Fruit fly (Drosophila melanogaster): ENCODE data around the gene CG3726.

CG3726 gene

DNA sequence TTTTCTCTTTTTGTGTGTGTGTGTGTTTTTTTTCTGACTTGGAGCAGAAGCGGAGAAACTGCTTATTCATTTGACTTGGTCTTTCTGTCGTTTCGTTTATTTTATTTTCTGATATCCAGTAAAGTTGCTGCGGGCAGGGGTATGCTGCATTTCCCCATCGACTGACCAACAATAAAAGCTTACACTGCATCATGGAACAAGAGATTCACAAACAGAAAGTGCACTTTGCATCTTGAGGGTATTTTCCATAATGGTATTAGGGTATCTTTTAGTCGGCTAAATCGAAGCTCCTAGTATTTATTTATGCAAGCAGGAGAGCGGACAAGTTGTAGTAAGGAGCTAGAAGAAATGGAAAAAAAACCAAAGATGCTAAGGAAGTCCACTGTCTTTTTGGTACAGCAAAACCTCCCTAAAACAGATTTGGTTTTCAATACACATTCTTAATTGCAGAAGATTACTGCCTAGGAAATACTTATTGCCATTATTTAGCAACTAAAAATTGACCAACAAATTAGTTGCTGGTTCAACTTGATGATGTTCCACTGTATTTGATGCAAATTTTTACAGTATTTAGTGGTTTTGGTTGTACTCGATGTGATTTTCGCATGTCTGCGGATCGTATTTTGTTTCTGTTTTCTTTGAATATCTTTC, 15.6 kb downstream of the CG3726 start (continued):
- peak; percentile 31 for TF ChIP-seq CG16779 (tag; optimal IDR thresholded peaks at IDR 0.05)
- peak; percentile 66 to 72 for TF ChIP-seq ss (GFP tag; optimal IDR thresholded peaks at IDR 0.05)
- TF ChIP-seq CG32006 (GFP tag; optimal IDR thresholded peaks at IDR 0.05) = peak; percentile 83
- TF ChIP-seq CG31627 (GFP tag; optimal IDR thresholded peaks at IDR 0.05) = peak; percentile 69
- TF ChIP-seq CG7368 (GFP tag; optimal IDR thresholded peaks at IDR 0.05) = peak; percentile 68
- peak; percentile 53; the same call in 1 of the 2 replicates for TF ChIP-seq CG11294 (GFP tag; IDR thresholded peaks at IDR 0.05)
- peak; percentile 56 to 80 for TF ChIP-seq salr (GFP tag; optimal IDR thresholded peaks at IDR 0.05)
- peak; percentile 54 for TF ChIP-seq CG4318 (GFP tag; optimal IDR thresholded peaks at IDR 0.05)
- TF ChIP-seq net (GFP tag; optimal IDR thresholded peaks at IDR 0.05) = peak; percentile 74
- peak; percentile 47 for TF ChIP-seq Sox15 (GFP tag; optimal IDR thresholded peaks at IDR 0.05)
- peak; percentile 40 for TF ChIP-seq Ets21C (GFP tag; optimal IDR thresholded peaks at IDR 0.05)
- peak; percentile 50 for TF ChIP-seq spab (GFP tag; optimal IDR thresholded peaks at IDR 0.05)
- TF ChIP-seq CG6792 (GFP tag; optimal IDR thresholded peaks at IDR 0.05) = peak; percentile 71
- TF ChIP-seq OdsH (GFP tag; optimal IDR thresholded peaks at IDR 0.05) = peak; percentile 78
- peak; percentile 84 for TF ChIP-seq Eip75B (GFP tag; optimal IDR thresholded peaks at IDR 0.05)
- TF ChIP-seq CG10631 (GFP tag; optimal IDR thresholded peaks at IDR 0.05) = peak; percentile 76

DNA sequence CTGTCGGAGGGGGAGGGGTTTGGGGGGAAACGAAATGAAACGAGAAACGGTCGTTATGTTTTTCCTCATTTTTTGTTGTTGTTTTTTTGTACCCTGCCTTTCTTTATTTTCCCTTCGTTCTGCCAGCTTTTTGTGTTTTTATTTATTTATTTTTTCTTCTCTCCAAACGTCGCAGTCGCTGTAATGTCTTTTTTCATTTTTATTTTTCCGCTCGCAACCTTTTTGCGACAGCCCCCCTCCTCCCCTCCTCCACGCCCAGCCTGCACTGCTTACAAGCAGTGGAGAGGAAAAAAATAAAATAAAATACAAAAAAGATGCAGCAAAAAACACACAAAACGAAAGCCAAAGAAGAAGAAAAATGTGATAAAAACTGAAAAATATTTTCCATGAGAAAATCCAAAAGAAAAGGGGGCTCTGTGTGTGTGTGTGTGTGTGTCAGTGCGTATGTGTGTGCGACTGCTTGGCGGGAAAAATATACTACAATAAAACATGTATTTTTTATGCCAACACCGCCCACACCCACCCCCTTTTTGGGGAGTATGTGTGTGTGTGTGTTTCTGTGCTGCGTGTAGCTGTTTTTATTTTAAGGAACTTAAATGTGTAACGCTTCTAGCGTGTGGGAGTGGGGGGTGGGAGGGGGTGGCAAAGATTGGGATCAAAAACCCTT, 18.3 kb downstream of the CG3726 start:
- TF ChIP-seq OdsH (GFP tag; optimal IDR thresholded peaks at IDR 0.05) (peak; percentile 46), CG8632 (GFP tag; optimal IDR thresholded peaks at IDR 0.05) (peak; percentile 47), CG15336 (GFP tag; IDR thresholded peaks at IDR 0.05) (peak; percentile 67), CG34406 (GFP tag; optimal IDR thresholded peaks at IDR 0.05) (peak; percentile 53), acj6 (GFP tag; optimal IDR thresholded peaks at IDR 0.05) (peak; percentile 20), Sox102F (GFP tag; optimal IDR thresholded peaks at IDR 0.05) (no peak), vri (GFP tag; optimal IDR thresholded peaks at IDR 0.05) (no peak), CG7368 (GFP tag; optimal IDR thresholded peaks at IDR 0.05) (peak; percentile 12), CG3032 (tag; optimal IDR thresholded peaks at IDR 0.05) (peak; percentile 85), CG6163 (GFP tag; IDR thresholded peaks at IDR 0.05) (peak; percentile 85), Blimp-1 (GFP tag; optimal IDR thresholded peaks at IDR 0.05) (peak; percentile 30), Sox15 (GFP tag; optimal IDR thresholded peaks at IDR 0.05) (no peak), CG32006 (GFP tag; optimal IDR thresholded peaks at IDR 0.05) (peak; percentile 84), Hr39 (GFP tag; optimal IDR thresholded peaks at IDR 0.05) (no peak), Ets96B (tag; optimal IDR thresholded peaks at IDR 0.05) (peak; percentile 82), fd59A (GFP tag; optimal IDR thresholded peaks at IDR 0.05) (peak; percentile 65), CG16779 (tag; optimal IDR thresholded peaks at IDR 0.05) (peak; percentile 86), cyc (GFP tag; optimal IDR thresholded peaks at IDR 0.05) (no peak), spab (GFP tag; optimal IDR thresholded peaks at IDR 0.05) (peak; percentile 78), CG8319 (GFP tag; optimal IDR thresholded peaks at IDR 0.05) (no peak), achi (GFP tag; optimal IDR thresholded peaks at IDR 0.05) (peak; percentile 55), Eip78C (GFP tag) (peak; percentile 60), Hr38 (GFP tag; optimal IDR thresholded peaks at IDR 0.05) (no peak), CG11762 (GFP tag; optimal IDR thresholded peaks at IDR 0.05; ENCODE audit: insufficient read depth) (peak; percentile 1), pdm3 (GFP tag; optimal IDR thresholded peaks at IDR 0.05) (peak; percentile 61), CG8119 (GFP tag; IDR thresholded peaks at IDR 0.05) (peak; percentile 79), Met (GFP tag; optimal IDR thresholded peaks at IDR 0.05) (peak; percentile 28), eg (GFP tag; IDR thresholded peaks at IDR 0.05) (peak; percentile 91), Eip75B (GFP tag; optimal IDR thresholded peaks at IDR 0.05) (peak; percentile 41), Eip93F (GFP tag; optimal IDR thresholded peaks at IDR 0.05) (no peak), ss (GFP tag; optimal IDR thresholded peaks at IDR 0.05) (peak; percentile 89 to 96), CG6276 (GFP tag; optimal IDR thresholded peaks at IDR 0.05) (peak; percentile 90), dsx (GFP tag; optimal IDR thresholded peaks at IDR 0.05; ENCODE audit: poor library complexity, severe bottlenecking) (peak; percentile 75), Ets21C (GFP tag; optimal IDR thresholded peaks at IDR 0.05) (no peak), CG10631 (GFP tag; optimal IDR thresholded peaks at IDR 0.05) (peak; percentile 33), salr (GFP tag; optimal IDR thresholded peaks at IDR 0.05) (peak; percentile 73 to 74), Hr4 (GFP tag; optimal IDR thresholded peaks at IDR 0.05) (peak; percentile 23), CG1621 (tag; optimal IDR thresholded peaks at IDR 0.05) (peak; percentile 78), lz (GFP tag; optimal IDR thresholded peaks at IDR 0.05) (no peak), fd85E (GFP tag; optimal IDR thresholded peaks at IDR 0.05) (no peak), CG31627 (GFP tag; optimal IDR thresholded peaks at IDR 0.05) (no peak), CG11902 (GFP tag; optimal IDR thresholded peaks at IDR 0.05) (no peak)

Data from whole organism, prepupa.